Fruit fly (Drosophila melanogaster) whole organism, embryonic: ENCODE measurements around the gene CG9682.
A peak's percentile ranks its signal among the peaks of the same experiment; 100 is the strongest.

Experiments used
- BEAF-32 ChIP-seq: fragments of 200-800 bp; sonication (Bioruptor generic); optimal IDR thresholded peaks from 3 replicates; lab custom pipeline; 2017; ENCODE audit warnings: missing biosample characterization, missing genetic modification characterization, mild to moderate bottlenecking, moderate library complexity, missing genetic modification reagents
- Bgb ChIP-seq: fragments of 200-800 bp; sonication (Bioruptor generic); IDR thresholded peaks from 2 replicates; pipeline ENCODE4 v1.3.6; 2022; ENCODE audit warnings: missing biosample characterization, missing genetic modification characterization; ENCODE audit not compliant: partially characterized antibody
- Blimp-1 ChIP-seq: fragments of 200-800 bp; sonication (Bioruptor generic); optimal IDR thresholded peaks from 3 replicates; lab custom pipeline; 2018; ENCODE audit warnings: missing biosample characterization, missing genetic modification characterization, mild to moderate bottlenecking, moderate library complexity, missing genetic modification reagents
- Bteb2 ChIP-seq: fragments of 200-800 bp; sonication (Bioruptor generic); optimal IDR thresholded peaks from 2 replicates; lab custom pipeline; 2016; ENCODE audit warnings: missing biosample characterization, missing genetic modification characterization
- C15 ChIP-seq: fragments of 200-800 bp; sonication (Bioruptor generic); IDR thresholded peaks from 3 replicates; pipeline ENCODE4 v1.3.6; 2022; ENCODE audit warnings: missing biosample characterization, missing genetic modification characterization
- CG12744 ChIP-seq: fragments of 200-800 bp; sonication (Bioruptor generic); optimal IDR thresholded peaks from 2 replicates; lab custom pipeline; 2016; ENCODE audit warnings: missing biosample characterization, missing genetic modification characterization
- CG12942 ChIP-seq: fragments of 200-800 bp; sonication (Bioruptor generic); optimal IDR thresholded peaks from 3 replicates; lab custom pipeline; 2016; ENCODE audit warnings: missing biosample characterization, missing genetic modification characterization
- CG14965 ChIP-seq: fragments of 200-800 bp; sonication (Bioruptor generic); optimal IDR thresholded peaks from 2 replicates; lab custom pipeline; 2016; ENCODE audit warnings: missing biosample characterization, missing genetic modification characterization, borderline replicate concordance
- CG1529 ChIP-seq: fragments of 200-800 bp; sonication (Bioruptor generic); optimal IDR thresholded peaks from 3 replicates; lab custom pipeline; 2018; ENCODE audit warnings: missing biosample characterization, missing genetic modification characterization
- CG16863 ChIP-seq: fragments of 200-800 bp; sonication (Bioruptor generic); optimal IDR thresholded peaks from 3 replicates; lab custom pipeline; 2016; ENCODE audit warnings: missing biosample characterization, missing genetic modification characterization
- CG1792 ChIP-seq: fragments of 200-800 bp; sonication (Bioruptor generic); optimal IDR thresholded peaks from 2 replicates; lab custom pipeline; 2016; ENCODE audit warnings: missing biosample characterization, missing genetic modification characterization
- CG2116 ChIP-seq: fragments of 200-800 bp; sonication (Bioruptor generic); optimal IDR thresholded peaks from 3 replicates; lab custom pipeline; 2018; ENCODE audit warnings: missing biosample characterization, mild to moderate bottlenecking, missing genetic modification characterization
- CG2120 ChIP-seq: fragments of 200-800 bp; sonication (Bioruptor generic); optimal IDR thresholded peaks from 3 replicates; lab custom pipeline; 2016; ENCODE audit warnings: missing biosample characterization, missing genetic modification characterization
- CG2678 ChIP-seq: fragments of 200-800 bp; sonication (Bioruptor generic); optimal IDR thresholded peaks from 3 replicates; lab custom pipeline; 2019; ENCODE audit warnings: missing biosample characterization, mild to moderate bottlenecking, missing genetic modification characterization, moderate library complexity
- CG3838 ChIP-seq: fragments of 200-800 bp; sonication (Bioruptor generic); optimal IDR thresholded peaks from 3 replicates; lab custom pipeline; 2016; ENCODE audit warnings: missing biosample characterization, missing genetic modification characterization
- CG3995 ChIP-seq: fragments of 200-800 bp; sonication (Bioruptor generic); optimal IDR thresholded peaks from 3 replicates; lab custom pipeline; 2016; ENCODE audit warnings: missing biosample characterization, missing genetic modification characterization
- CG4404 ChIP-seq: fragments of 200-800 bp; sonication (Bioruptor generic); IDR thresholded peaks from 2 replicates; pipeline ENCODE4 v1.3.6; 2022; ENCODE audit warnings: missing biosample characterization, missing genetic modification characterization
- CG4617 ChIP-seq: fragments of 200-800 bp; sonication (Bioruptor generic); optimal IDR thresholded peaks from 3 replicates; lab custom pipeline; 2016; ENCODE audit warnings: missing biosample characterization, missing genetic modification characterization, borderline replicate concordance
- CG6689 ChIP-seq: fragments of 200-800 bp; sonication (Bioruptor generic); IDR thresholded peaks from 2 replicates; pipeline ENCODE4 v1.3.6; 2022; ENCODE audit warnings: missing biosample characterization, missing genetic modification characterization
- CG9817 ChIP-seq: fragments of 200-800 bp; sonication (Bioruptor generic); optimal IDR thresholded peaks from 2 replicates; lab custom pipeline; 2018; ENCODE audit warnings: missing biosample characterization, mild to moderate bottlenecking, missing genetic modification characterization, moderate library complexity
- Dad ChIP-seq: fragments of 200-800 bp; sonication (Bioruptor generic); optimal IDR thresholded peaks from 3 replicates; lab custom pipeline; 2016; ENCODE audit warnings: missing biosample characterization, missing genetic modification characterization
- Dref ChIP-seq: fragments of 200-800 bp; sonication (Bioruptor generic); IDR thresholded peaks from 2 replicates; pipeline ENCODE4 v1.3.6; 2022; ENCODE audit warnings: missing biosample characterization, missing genetic modification characterization
- Fer1 ChIP-seq: fragments of 200-800 bp; sonication (Bioruptor generic); optimal IDR thresholded peaks from 2 replicates; lab custom pipeline; 2017; ENCODE audit warnings: missing biosample characterization, mild to moderate bottlenecking, missing genetic modification characterization
- Jarid2 ChIP-seq: fragments of 200-800 bp; sonication (Bioruptor generic); optimal IDR thresholded peaks from 3 replicates; lab custom pipeline; 2017; ENCODE audit warnings: mild to moderate bottlenecking, missing biosample characterization, missing genetic modification reagents, missing genetic modification characterization
- Kr ChIP-seq: fragments of 200-800 bp; sonication (Bioruptor generic); optimal IDR thresholded peaks from 2 replicates; lab custom pipeline; 2017; ENCODE audit warnings: missing biosample characterization, mild to moderate bottlenecking, missing genetic modification characterization
- Lim3 ChIP-seq: fragments of 200-800 bp; sonication (Bioruptor generic); IDR thresholded peaks from 2 replicates; pipeline ENCODE4 v1.3.6; 2022; ENCODE audit warnings: missing biosample characterization, missing genetic modification characterization
- Spps ChIP-seq: fragments of 200-800 bp; sonication (Bioruptor generic); optimal IDR thresholded peaks from 2 replicates; lab custom pipeline; 2018; ENCODE audit warnings: missing biosample characterization, mild to moderate bottlenecking, missing genetic modification characterization
- Sry-β ChIP-seq: fragments of 200-800 bp; sonication (Bioruptor generic); optimal IDR thresholded peaks from 2 replicates; lab custom pipeline; 2018; ENCODE audit warnings: missing biosample characterization, mild to moderate bottlenecking, missing genetic modification characterization, moderate library complexity
- Taf1 ChIP-seq: fragments of 200-800 bp; sonication (Bioruptor generic); IDR thresholded peaks from 2 replicates; pipeline ENCODE4 v1.3.6; 2022; ENCODE audit warnings: missing biosample characterization, missing genetic modification characterization
- amos ChIP-seq: fragments of 200-800 bp; sonication (Bioruptor generic); IDR thresholded peaks from 2 replicates; pipeline ENCODE4 v1.3.6; 2022; ENCODE audit warnings: missing biosample characterization, missing genetic modification characterization; ENCODE audit not compliant: partially characterized antibody
- aop ChIP-seq: fragments of 200-800 bp; sonication (Bioruptor generic); IDR thresholded peaks from 2 replicates; pipeline ENCODE4 v1.3.6; 2022; ENCODE audit warnings: missing biosample characterization, missing genetic modification characterization
- bbx ChIP-seq: fragments of 200-800 bp; sonication (Bioruptor generic); IDR thresholded peaks from 2 replicates; pipeline ENCODE4 v1.3.6; 2022; ENCODE audit warnings: missing biosample characterization, missing genetic modification characterization; ENCODE audit not compliant: partially characterized antibody
- chinmo ChIP-seq: fragments of 200-800 bp; sonication (Bioruptor generic); IDR thresholded peaks from 4 replicates; pipeline ENCODE4 v1.3.6; 2022; ENCODE audit warnings: missing biosample characterization, missing genetic modification characterization; ENCODE audit not compliant: partially characterized antibody
- crol ChIP-seq: fragments of 200-800 bp; sonication (Bioruptor generic); IDR thresholded peaks from 2 replicates; pipeline ENCODE4 v1.3.6; 2022; ENCODE audit warnings: missing biosample characterization, missing genetic modification characterization
- ewg ChIP-seq: fragments of 200-800 bp; sonication (Bioruptor generic); optimal IDR thresholded peaks from 3 replicates; lab custom pipeline; 2017; ENCODE audit warnings: mild to moderate bottlenecking, missing biosample characterization, missing genetic modification reagents, missing genetic modification characterization
- exex ChIP-seq: fragments of 200-800 bp; sonication (Bioruptor generic); optimal IDR thresholded peaks from 4 replicates; lab custom pipeline; 2018; ENCODE audit warnings: missing biosample characterization, mild to moderate bottlenecking, missing genetic modification characterization, moderate library complexity
- gce ChIP-seq: fragments of 200-800 bp; sonication (Bioruptor generic); IDR thresholded peaks from 3 replicates; pipeline ENCODE4 v1.3.6; 2022; ENCODE audit warnings: missing biosample characterization, missing genetic modification characterization
- h ChIP-seq: fragments of >200 bp; optimal IDR thresholded peaks from 2 replicates; lab custom pipeline; 2017
- hkb ChIP-seq, 2 experiments: fragments of 200-800 bp in 1 of 2; fragments of >200 bp in 1 of 2; sonication (Bioruptor generic) in 1 of 2; IDR thresholded peaks in 1 of 2; optimal IDR thresholded peaks in 1 of 2; 2 replicates each; pipeline versions ENCODE4 v1.3.6 to Lab custom; 2017 to 2022; ENCODE audit warnings: missing biosample characterization in 1 of 2, missing genetic modification characterization in 1 of 2
- klu ChIP-seq: fragments of 200-800 bp; sonication (Bioruptor generic); IDR thresholded peaks from 2 replicates; pipeline ENCODE4 v1.3.6; 2022; ENCODE audit warnings: missing biosample characterization, missing genetic modification characterization
- odd ChIP-seq: fragments of 200-800 bp; sonication (Bioruptor generic); optimal IDR thresholded peaks from 2 replicates; lab custom pipeline; 2017; ENCODE audit warnings: missing biosample characterization, mild to moderate bottlenecking, missing genetic modification characterization
- pb ChIP-seq: fragments of 200-800 bp; sonication (Bioruptor generic); optimal IDR thresholded peaks from 3 replicates; lab custom pipeline; 2016; ENCODE audit warnings: missing biosample characterization, missing genetic modification characterization
- scrt ChIP-seq: fragments of 200-800 bp; sonication (Bioruptor generic); optimal IDR thresholded peaks from 2 replicates; lab custom pipeline; 2018; ENCODE audit warnings: missing biosample characterization, mild to moderate bottlenecking, missing genetic modification characterization, moderate library complexity
- sna ChIP-seq: fragments of 200-800 bp; sonication (Bioruptor generic); IDR thresholded peaks from 2 replicates; pipeline ENCODE4 v1.3.6; 2022; ENCODE audit warnings: missing biosample characterization, missing genetic modification characterization; ENCODE audit not compliant: partially characterized antibody
- so ChIP-seq: fragments of 200-800 bp; sonication (Bioruptor generic); IDR thresholded peaks from 3 replicates; pipeline ENCODE4 v1.3.6; 2022; ENCODE audit warnings: missing biosample characterization, missing genetic modification characterization
- sug ChIP-seq: fragments of 200-800 bp; optimal IDR thresholded peaks from 2 replicates; lab custom pipeline; 2019; ENCODE audit warnings: missing biosample characterization, mild to moderate bottlenecking, missing genetic modification characterization, moderate library complexity
- tup ChIP-seq: fragments of 200-800 bp; sonication (Bioruptor generic); optimal IDR thresholded peaks from 2 replicates; lab custom pipeline; 2016; ENCODE audit warnings: missing biosample characterization, mild to moderate bottlenecking, missing genetic modification characterization, moderate library complexity
- yki ChIP-seq: fragments of >200 bp; optimal IDR thresholded peaks from 3 replicates; lab custom pipeline; 2018

Gene CG9682

DNA sequence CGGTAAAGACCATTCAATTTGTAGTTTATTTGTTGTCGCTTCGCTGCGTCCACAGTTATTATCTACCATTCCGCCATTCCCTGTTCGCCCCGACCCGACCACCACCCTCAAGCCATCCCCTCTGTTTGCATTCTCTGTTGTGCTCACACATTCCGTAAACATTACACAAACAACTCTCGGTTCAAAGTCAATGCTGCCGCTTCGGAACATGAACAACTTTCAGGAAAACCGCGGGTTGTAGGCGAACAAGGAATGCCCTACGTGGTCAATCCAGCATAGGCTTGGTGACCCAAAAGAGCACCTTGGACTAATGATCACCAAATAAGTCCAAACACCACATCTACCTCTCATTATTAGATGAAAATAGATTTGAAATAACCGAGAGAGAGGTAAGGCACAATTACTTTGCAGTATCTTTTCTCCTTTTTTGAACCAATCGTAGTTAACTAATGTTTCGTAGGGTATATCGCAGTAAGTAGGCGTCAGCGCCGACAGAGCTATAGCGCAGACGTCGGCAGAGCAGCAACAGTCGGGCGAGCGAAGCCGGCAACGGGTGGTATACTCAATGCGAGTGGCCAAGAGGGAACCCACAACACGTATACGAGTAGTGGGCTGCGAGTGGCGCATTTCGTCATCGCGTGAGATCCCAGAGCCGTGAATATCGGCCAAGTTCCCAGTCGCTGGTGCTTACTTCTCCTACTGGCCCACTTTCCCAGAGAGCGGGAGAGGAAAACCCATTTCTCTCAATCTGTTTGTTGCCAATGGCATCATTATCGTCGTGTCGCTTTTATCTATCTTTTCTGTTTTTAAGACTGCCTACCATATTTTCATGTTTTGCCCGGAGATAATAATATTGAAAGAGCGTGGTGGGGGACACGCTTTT, 47.4 kb upstream of the CG9682 start (continued):
- TF ChIP-seq C15 (GFP tag; lab: Robert Waterston, UW): peak; percentile 90; the same call in 2 of the 3 replicates
- TF ChIP-seq Dref (GFP tag; lab: Robert Waterston, UW): no peak
- no peak for TF ChIP-seq Bgb (GFP tag; lab: Robert Waterston, UW)
- TF ChIP-seq tup (GFP tag; lab: Kevin White, UChicago): peak; percentile 95
- peak; percentile 98 for TF ChIP-seq CG2678
- TF ChIP-seq exex: peak; percentile 85
- TF ChIP-seq CG16863: peak; percentile 95
- TF ChIP-seq pb (GFP tag; lab: Kevin White, UChicago): peak; percentile 99
- peak; percentile 90 for TF ChIP-seq sug (tag; lab: Kevin White, UChicago)
- peak; percentile 95 for TF ChIP-seq aop (GFP tag; lab: Robert Waterston, UW)
- TF ChIP-seq CG14965 (GFP tag; lab: Kevin White, UChicago): peak; percentile 92
- peak; percentile 91 for TF ChIP-seq klu
- peak; percentile 74 for TF ChIP-seq CG1529 (GFP tag; lab: Kevin White, UChicago)
- peak; percentile 77 for TF ChIP-seq Jarid2
- no peak for TF ChIP-seq yki
- TF ChIP-seq bbx (GFP tag; lab: Robert Waterston, UW): 0 out of 2 replicates have a peak, but pooled peaks have one; percentile 26
- TF ChIP-seq CG9817 (tag; lab: Kevin White, UChicago): peak; percentile 90
- TF ChIP-seq crol (GFP tag; lab: Robert Waterston, UW): peak; percentile 100
- TF ChIP-seq CG2120 (GFP tag; lab: Kevin White, UChicago): peak; percentile 97
- TF ChIP-seq Lim3 (GFP tag; lab: Robert Waterston, UW): peak; percentile 95
- TF ChIP-seq CG3995 (GFP tag; lab: Kevin White, UChicago): peak; percentile 78
- peak; percentile 94 for TF ChIP-seq chinmo
- TF ChIP-seq hkb (optimal IDR thresholded peaks at IDR 0.05; lab: Kevin White, UChicago): no peak
- peak; percentile 99 for TF ChIP-seq hkb (GFP tag; IDR thresholded peaks at IDR 0.05; lab: Robert Waterston, UW)
- peak; percentile 88 for TF ChIP-seq CG12744 (GFP tag; lab: Kevin White, UChicago)
- TF ChIP-seq h (lab: Kevin White, UChicago): no peak
- peak; percentile 80 for TF ChIP-seq Spps
- peak; percentile 96 for TF ChIP-seq CG3838 (GFP tag; lab: Kevin White, UChicago)
- peak; percentile 82 for TF ChIP-seq ewg (GFP tag; lab: Kevin White, UChicago)
- TF ChIP-seq amos (GFP tag; lab: Robert Waterston, UW): peak; percentile 38; the same call in 1 of the 2 replicates
- peak; percentile 95 for TF ChIP-seq CG6689 (GFP tag; lab: Robert Waterston, UW)
- TF ChIP-seq Dad (GFP tag; lab: Kevin White, UChicago): peak; percentile 97
- peak; percentile 96 for TF ChIP-seq so (GFP tag; lab: Robert Waterston, UW)
- peak; percentile 62 for TF ChIP-seq Kr (GFP tag; lab: Kevin White, UChicago)
- TF ChIP-seq odd (GFP tag; lab: Kevin White, UChicago): peak; percentile 90
- peak; percentile 98 for TF ChIP-seq Fer1 (GFP tag; lab: Kevin White, UChicago)
- TF ChIP-seq CG4617: peak; percentile 83
- peak; percentile 90 for TF ChIP-seq Bteb2
- peak; percentile 89 for TF ChIP-seq CG4404 (GFP tag; lab: Robert Waterston, UW)
- peak; percentile 98 for TF ChIP-seq CG1792 (GFP tag; lab: Kevin White, UChicago)
- TF ChIP-seq Taf1 (GFP tag; lab: Robert Waterston, UW): peak; percentile 72
- 0 out of 2 replicates have a peak, but pooled peaks have one; percentile 23 for TF ChIP-seq sna
- TF ChIP-seq CG2116 (GFP tag; lab: Kevin White, UChicago): peak; percentile 62
- TF ChIP-seq Sry-β: peak; percentile 64
- peak; percentile 96 for TF ChIP-seq Blimp-1
- peak; percentile 28 for TF ChIP-seq BEAF-32 (GFP tag; lab: Kevin White, UChicago)
- peak; percentile 86 for TF ChIP-seq gce (GFP tag; lab: Robert Waterston, UW)
- peak; percentile 97 for TF ChIP-seq scrt
- peak; percentile 93 for TF ChIP-seq CG12942 (GFP tag; lab: Kevin White, UChicago)
